Fruit fly (Drosophila melanogaster) whole organism, larva: Measurements from ENCODE around the gene CG12071.

Experiments used
- noc ChIP-seq: fragments of 200-800 bp; sonication (Bioruptor generic); optimal IDR thresholded peaks from 3 replicates; lab custom pipeline; 2019; ENCODE audit warnings: missing biosample characterization, mild to moderate bottlenecking, missing genetic modification characterization, moderate library complexity

The CG12071 gene

DNA sequence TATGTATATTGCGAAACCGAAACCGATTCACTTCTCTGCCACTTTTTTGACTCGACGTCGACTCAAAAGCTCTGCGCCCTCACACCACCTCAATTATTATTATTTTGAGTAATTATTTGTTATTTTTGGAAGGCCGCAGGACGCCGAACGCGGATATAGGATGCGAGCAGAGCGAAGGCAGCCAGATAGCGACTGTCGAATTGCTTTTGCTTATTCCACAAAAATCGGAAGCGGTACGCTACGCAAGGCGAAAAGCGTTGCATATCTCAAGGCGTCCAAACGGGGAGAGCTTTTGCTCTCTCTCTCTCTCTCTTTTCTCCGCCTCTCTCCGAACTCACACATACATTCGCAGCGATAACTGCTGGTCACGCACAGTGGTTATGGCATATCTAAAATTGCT is at the start of gene CG12071:
CG12071 (minus strand) TSS at position 134 of the 400 bp plus-strand sequence.
- no peak for TF ChIP-seq noc (tag; lab: Kevin White, UChicago)

DNA sequence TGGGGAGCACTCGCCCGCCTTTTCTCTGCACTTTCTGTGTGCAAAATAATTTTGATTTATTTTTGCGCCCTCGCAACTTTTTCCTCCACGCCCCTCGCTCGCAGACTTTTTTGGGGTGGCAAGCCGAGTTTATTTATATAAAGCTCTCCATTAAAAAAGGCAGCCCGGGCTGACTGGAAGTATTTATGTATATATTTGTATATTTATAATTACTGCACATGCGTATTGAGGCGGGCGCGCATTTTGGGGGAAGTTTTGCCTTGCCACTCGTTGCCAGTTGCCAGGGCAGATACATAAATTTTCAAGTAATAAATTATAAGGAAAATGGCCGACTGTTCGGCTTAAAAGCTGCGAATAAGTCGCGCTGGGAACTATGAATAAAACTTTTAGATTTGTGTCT is 47.8 kb upstream of the CG12071 start:
- TF ChIP-seq noc (tag; lab: Kevin White, UChicago): no peak

DNA sequence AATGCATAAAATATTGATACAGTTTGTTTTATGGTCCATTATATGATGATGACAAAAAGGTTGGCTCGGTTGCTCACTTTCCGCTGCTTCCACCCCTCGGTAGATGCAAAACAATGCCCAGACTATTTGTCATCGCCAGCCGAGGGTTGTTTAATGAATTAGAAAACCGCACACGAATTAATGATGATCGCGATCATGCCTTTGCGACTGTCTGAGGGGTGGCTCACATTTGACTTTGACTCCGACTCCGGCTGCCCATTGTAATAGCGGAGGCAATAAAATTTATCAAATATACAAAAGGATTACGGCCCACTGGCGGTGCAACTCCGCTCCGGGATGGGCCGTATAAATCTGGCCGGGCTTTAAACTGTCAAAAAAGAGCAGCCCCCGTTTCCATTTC is 45.2 kb upstream of the CG12071 start:
- TF ChIP-seq noc (tag; lab: Kevin White, UChicago): no peak

DNA sequence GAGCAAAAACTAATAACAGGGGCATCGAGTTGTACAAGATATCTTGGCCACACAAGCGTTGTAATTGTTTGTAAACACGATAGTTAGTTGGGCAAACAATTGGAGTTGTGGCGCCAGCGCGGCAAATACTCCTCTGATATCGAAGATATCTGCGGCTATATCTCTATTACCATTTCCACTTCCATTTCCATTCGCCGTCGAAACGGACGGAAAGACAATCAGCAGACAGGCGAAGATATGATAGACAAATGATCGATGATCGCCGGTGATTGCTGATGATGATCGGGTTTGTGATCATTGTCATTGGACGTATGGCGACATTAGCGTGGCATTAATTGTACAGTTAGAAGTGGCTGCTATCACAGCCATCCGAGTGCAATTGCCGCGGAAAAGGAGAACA is 44.6 kb upstream of the CG12071 start:
- no peak for TF ChIP-seq noc (tag; lab: Kevin White, UChicago)

DNA sequence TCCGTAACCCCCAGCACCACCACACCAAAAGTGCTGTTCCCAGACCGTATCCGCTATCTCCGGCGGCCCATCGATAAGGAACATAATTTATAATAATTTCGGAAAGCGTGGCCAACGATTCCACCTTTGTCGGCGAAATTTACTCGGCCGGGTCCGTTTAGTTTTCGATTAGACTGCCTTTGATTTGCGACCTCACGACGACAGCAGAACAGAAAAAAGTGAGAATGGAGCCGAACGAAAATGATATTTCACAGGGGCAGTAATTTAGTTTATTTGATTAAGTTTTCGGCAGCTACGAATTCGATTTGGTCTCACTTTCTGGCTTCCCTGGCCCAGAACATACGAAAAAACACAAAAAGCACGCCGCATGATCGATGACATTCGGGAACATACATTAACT is 42.8 kb upstream of the CG12071 start:
- TF ChIP-seq noc (tag; lab: Kevin White, UChicago): peak; percentile 79

DNA sequence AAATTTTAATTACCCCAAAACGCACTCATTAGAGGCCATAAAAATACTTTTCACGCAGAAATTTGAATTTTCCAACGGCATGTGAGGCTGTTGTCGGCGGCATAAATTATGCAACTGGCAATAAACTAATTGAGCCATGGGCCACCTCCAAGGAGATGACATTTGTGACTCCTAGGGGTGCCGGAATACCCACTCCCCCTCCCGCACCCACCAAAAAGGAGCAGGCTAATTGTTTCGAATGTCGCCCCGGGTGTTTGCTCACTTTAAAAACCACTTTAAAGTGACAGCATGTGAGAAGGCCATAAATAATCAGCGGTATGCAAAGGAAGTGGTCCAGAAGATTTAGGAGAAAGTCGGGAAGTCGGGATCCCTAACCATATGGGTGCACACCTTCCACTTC is 41.6 kb upstream of the CG12071 start:
- no peak for TF ChIP-seq noc (tag; lab: Kevin White, UChicago)

DNA sequence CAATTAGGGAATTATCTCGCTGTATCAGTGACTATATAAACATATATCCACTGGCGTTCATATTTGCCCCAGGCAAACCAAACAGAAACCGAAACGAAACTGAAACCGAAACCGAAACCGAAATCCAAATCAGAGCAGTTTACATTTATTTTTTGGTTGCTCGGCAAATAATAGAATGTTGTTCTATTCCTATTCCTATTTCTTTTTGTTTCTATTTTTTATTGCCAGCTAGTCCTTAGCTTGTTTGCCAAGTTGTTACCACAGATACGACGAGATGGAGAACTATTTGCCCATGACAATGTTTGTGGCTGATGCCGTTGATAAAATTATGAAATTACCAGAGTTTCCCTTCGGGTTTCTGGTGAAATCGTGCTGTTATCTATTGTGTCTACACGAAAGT is 38.0 kb upstream of the CG12071 start:
- TF ChIP-seq noc (tag; lab: Kevin White, UChicago): no peak

DNA sequence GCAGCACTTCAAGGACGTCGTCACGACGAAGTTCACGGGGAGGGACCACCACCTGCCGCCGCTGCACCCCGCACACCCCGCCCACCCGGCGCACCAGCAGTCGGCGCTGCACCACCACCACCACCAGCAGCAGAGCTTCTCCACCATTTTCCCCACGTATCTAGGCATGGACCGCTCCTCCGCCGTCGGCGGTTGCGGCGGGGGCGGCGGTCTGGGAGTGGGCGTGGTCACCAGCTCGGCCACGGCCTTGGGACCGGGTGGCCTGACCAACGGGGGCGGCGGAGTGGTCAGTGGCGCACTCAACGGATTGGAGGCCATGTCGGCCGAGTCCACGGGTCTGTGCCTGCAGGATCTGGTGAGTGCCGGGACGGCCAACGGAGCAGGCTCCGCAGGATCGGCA is 35.2 kb upstream of the CG12071 start:
- no peak for TF ChIP-seq noc (tag; lab: Kevin White, UChicago)

DNA sequence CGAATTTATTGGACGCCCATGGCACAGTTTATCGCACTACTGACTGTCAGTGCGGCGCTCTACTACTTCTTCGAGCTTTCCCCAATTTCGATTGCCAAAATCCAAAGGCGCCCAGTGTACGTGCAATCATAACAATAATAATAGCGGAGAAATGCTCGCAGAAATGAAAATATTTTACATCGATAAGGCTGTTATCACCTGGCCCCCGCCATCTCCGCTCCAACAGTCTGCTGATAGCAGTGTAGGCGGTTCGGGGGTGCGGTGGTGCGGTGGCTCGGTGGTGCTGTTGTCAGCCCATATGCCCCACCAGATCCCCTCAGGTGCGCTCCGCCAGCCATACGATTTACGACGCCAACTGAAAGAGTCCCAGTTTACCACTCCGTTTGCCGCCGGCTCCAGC is 34.4 kb upstream of the CG12071 start:
- TF ChIP-seq noc (tag; lab: Kevin White, UChicago): peak; percentile 52

DNA sequence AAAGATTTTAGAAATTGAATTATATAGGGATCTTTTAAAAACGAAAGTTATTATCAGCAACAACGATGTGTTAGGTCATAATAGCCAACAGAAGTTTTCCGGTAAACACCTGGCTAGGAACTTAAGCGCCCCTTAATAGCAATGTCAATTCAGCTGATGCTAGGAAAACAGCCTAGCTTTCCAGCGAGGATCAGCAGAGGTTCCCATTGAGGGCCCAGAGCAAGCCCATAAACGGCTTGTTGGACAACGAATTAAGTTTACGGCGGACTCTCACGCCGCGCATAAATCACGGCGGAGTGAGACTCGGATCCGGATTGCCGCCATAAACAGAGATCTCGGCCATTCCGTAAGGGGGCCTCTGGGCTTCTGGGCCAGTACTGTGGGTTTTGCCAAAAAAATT is 32.9 kb upstream of the CG12071 start:
- TF ChIP-seq noc (tag; lab: Kevin White, UChicago): peak; percentile 60

DNA sequence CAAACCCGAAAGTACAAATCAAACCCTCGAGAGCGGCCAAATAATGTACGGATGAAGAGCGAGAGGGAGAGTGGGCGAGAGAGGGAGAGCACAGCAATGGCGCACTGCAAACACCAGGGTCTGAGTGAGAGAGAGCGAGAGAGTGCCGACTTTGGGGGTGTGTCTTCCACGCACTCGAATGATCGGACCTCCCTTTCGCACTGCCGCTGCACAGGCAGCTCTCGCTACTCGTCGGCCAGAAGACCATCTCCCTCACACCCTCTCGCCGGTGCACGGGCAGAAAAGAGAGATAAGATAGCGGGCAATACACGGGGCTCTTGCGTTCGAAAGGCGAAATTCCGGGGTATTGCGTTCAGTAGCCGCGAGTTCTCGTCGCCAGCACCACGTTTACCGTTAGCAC is 31.6 kb upstream of the CG12071 start, which contains the start of gene Ptx1:
Ptx1 (plus strand) TSS at position 353 of the 400 bp plus-strand sequence.
- TF ChIP-seq noc (tag; lab: Kevin White, UChicago): no peak

DNA sequence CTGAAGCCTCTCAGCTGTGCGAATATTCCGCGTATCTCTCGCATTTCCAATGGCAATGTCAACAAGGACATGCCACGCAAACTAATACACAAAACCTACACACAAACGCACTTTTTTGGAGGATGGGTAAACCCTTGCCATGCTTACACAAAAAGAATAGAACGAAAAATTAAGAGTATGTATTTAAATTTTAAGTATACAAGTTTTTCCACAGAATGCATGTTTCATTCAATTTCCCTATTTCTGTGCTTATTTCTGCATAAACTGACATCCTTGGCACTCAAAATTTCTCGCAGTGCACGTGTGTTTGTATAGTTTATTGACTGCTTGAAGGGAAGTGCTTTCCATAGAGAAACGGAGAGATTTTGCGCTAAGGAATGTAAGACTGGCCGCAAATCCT is 29.0 kb upstream of the CG12071 start:
- TF ChIP-seq noc (tag; lab: Kevin White, UChicago): no peak

DNA sequence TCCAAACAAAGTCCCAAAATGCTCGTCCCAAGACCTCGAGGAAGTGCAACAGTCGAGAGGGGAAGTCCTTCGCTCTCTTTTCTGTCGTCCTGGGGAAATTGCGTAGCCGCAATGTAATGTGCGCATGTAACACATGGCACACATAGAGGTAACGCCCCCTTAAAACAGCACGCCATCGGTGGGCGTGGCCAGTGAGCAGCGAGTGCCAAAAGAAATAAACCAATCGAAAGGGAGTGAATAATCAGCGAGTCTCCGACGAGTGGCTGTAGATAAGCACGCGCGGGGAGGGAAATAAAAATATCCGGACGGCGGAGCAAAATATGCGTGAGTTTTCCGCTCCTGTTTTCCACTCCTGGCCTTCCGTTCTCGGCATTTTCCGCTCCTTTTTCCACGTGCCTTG is 28.2 kb upstream of the CG12071 start:
- no peak for TF ChIP-seq noc (tag; lab: Kevin White, UChicago)

DNA sequence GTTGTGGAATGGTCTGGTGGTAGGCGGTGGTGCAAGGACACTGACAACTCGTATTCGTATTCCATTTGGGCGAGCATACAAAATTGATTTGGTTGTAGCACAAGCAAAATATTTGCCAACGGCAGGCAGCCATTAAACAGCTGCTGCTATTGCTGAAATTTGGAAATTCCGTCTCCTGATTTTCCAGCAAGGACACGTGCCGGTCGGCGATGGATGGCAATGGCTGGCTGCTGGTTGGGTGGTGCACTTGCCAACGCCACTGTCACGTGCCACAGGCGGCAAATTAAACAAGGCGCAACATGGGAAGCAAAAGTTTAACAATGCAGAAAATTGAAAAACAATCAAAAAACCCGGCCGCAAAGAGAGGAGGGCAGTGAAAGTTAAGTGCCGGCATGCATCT is 23.2 kb upstream of the CG12071 start:
- no peak for TF ChIP-seq noc (tag; lab: Kevin White, UChicago)

DNA sequence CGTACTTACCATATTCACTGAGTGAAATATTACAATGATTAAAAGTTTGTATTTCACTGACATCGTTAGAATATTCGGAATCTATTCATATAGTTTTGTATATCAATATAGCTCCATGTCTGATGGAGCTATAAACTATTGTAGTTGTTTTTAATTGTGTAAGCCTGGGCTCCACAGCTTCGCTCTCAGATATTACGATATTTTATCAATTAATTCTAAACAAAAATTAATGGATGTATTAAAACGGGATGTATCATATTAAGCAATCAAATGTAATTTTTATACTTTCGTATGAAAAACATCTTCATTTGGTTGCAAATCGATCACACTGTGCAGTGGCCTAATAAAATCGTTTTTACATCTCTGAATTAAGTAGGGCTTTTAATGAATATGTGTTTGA is 21.2 kb upstream of the CG12071 start, which contains the start of gene CG33483:
CG33483 (minus strand) TSS at position 101 of the 400 bp plus-strand sequence.
- TF ChIP-seq noc (tag; lab: Kevin White, UChicago): no peak

DNA sequence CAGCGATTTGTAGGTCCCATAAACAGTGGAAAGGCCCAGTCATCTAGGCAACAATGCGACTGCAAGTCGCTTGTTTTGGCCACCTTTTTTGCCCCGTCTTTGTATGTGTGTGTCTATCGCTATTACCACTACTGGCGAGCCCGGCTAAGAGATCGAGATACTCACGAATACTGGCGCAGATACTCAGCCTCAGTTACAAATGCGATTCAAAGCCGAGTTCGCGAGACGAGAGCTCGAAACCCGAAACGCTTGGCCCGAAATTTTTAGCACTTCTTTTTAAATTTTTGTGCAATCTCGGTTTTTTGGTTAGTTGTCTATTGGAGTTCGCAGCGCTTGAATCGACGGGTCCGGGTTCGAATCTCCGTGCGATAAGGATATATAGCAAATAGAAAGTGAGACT is 12.9 kb upstream of the CG12071 start, which contains the start of gene Cyp4c3:
Cyp4c3 (plus strand) TSS at position 301 of the 400 bp plus-strand sequence.
- no peak for TF ChIP-seq noc (tag; lab: Kevin White, UChicago)

DNA sequence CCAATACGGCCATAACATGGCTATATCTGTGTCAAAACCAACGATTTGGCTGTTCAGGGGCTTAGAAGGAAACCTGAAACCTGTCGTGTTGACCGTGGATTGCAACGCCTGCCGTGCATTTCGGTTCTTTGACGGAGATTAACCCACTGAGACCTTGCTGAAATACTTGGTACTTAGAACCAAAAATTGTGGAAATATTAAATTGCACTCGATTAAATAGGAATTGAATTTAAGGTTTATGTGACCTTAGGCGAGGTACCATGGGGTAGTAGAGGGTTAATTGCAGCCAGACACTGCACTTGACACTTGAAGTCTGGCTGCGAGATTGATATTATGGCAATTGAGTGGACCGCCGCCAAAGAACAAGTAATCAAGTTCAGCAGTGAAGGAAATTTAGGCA is 9.2 kb upstream of the CG12071 start:
- no peak for TF ChIP-seq noc (tag; lab: Kevin White, UChicago)
